Worm (Caenorhabditis elegans) whole organism, L4 larva: ENCODE measurements around the gene ife-5.

Experiments
- F26F4.8 ChIP-seq: fragments of 200-800 bp; sonication (Bioruptor generic); conservative IDR thresholded peaks from 2 replicates; pipeline ENCODE4 v1.3.6; 2022; ENCODE audit warnings: missing genetic modification characterization, missing compliant biosample characterization
- F49E8.2 ChIP-seq: sonication (generic microtip); optimal IDR thresholded peaks from 2 replicates; lab custom pipeline; 2016; ENCODE audit warnings: missing compliant biosample characterization, mild to moderate bottlenecking, missing genetic modification characterization, borderline replicate concordance
- T20F7.1 ChIP-seq: fragments of 200-800 bp; sonication (Bioruptor generic); optimal IDR thresholded peaks from 2 replicates; lab custom pipeline; 2018; ENCODE audit warnings: mild to moderate bottlenecking, missing genetic modification characterization, missing compliant biosample characterization
- T26A8.4 ChIP-seq: fragments of 200-800 bp; sonication (Bioruptor generic); IDR thresholded peaks from 2 replicates; pipeline ENCODE4 v1.3.6; 2022; ENCODE audit warnings: missing genetic modification characterization, missing compliant biosample characterization
- Y105C5A.15 ChIP-seq: fragments of 200-800 bp; sonication (Bioruptor generic); IDR thresholded peaks from 2 replicates; pipeline ENCODE4 v1.3.6; 2022; ENCODE audit warnings: missing genetic modification characterization, missing compliant biosample characterization
- Y48G9A.11 ChIP-seq: fragments of 200-800 bp; sonication (Bioruptor generic); IDR thresholded peaks from 2 replicates; pipeline ENCODE4 v1.3.6; 2022; ENCODE audit warnings: missing genetic modification reagents, missing genetic modification characterization, missing compliant biosample characterization
- Y75B8A.6 ChIP-seq: fragments of 200-800 bp; sonication (Bioruptor generic); IDR thresholded peaks from 2 replicates; pipeline ENCODE4 v1.3.6; 2022; ENCODE audit warnings: missing genetic modification reagents, missing genetic modification characterization, missing compliant biosample characterization
- aha-1 ChIP-seq: fragments of 150-350 bp; peaks from one replicate; lab custom pipeline; 2014; ENCODE audit warnings: missing biosample characterization, missing genetic modification characterization
- arid-1 ChIP-seq: fragments of 200-800 bp; sonication (Bioruptor generic); conservative IDR thresholded peaks from 2 replicates; pipeline ENCODE4 v1.3.6; 2022; ENCODE audit warnings: missing genetic modification reagents, missing genetic modification characterization, missing compliant biosample characterization
- attf-4 ChIP-seq: sonication (generic microtip); optimal IDR thresholded peaks from 3 replicates; lab custom pipeline; 2017; ENCODE audit warnings: missing biosample characterization, missing genetic modification characterization
- ceh-28 ChIP-seq: fragments of 150-350 bp; optimal IDR thresholded peaks from 2 replicates; lab custom pipeline; 2014; ENCODE audit warnings: missing biosample characterization, missing genetic modification reagents, missing genetic modification characterization
- dpl-1 ChIP-seq: fragments of 150-350 bp; optimal IDR thresholded peaks from 2 replicates; lab custom pipeline; 2014; ENCODE audit warnings: missing biosample characterization, missing genetic modification reagents, missing genetic modification characterization
- hlh-11 ChIP-seq: fragments of 200-800 bp; sonication (Bioruptor generic); optimal IDR thresholded peaks from 2 replicates; lab custom pipeline; 2018; ENCODE audit warnings: mild to moderate bottlenecking, missing genetic modification characterization, missing compliant biosample characterization
- hmg-1.1 ChIP-seq: fragments of 200-800 bp; sonication (Bioruptor generic); IDR thresholded peaks from 2 replicates; pipeline ENCODE4 v1.3.6; 2022; ENCODE audit warnings: missing genetic modification reagents, missing genetic modification characterization, missing compliant biosample characterization
- jun-1 ChIP-seq: fragments of 150-350 bp; optimal IDR thresholded peaks from 2 replicates; lab custom pipeline; 2014; ENCODE audit warnings: missing biosample characterization, missing genetic modification reagents, missing genetic modification characterization
- lsy-2 ChIP-seq, 2 experiments: fragments of 150-350 bp in 1 of 2; sonication (generic microtip) in 1 of 2; optimal IDR thresholded peaks; 2 replicates each; lab custom pipeline; 2014 to 2017; ENCODE audit warnings: missing biosample characterization in 2 of 2, missing genetic modification characterization in 2 of 2
- madf-9 ChIP-seq: fragments of 200-800 bp; sonication (Bioruptor generic); conservative IDR thresholded peaks from 2 replicates; pipeline ENCODE4 v1.3.6; 2022; ENCODE audit warnings: missing genetic modification reagents, missing genetic modification characterization, missing compliant biosample characterization
- mdt-29 ChIP-seq: fragments of 200-800 bp; sonication (Bioruptor generic); IDR thresholded peaks from 2 replicates; pipeline ENCODE4 v1.3.6; 2022; ENCODE audit warnings: missing genetic modification reagents, missing genetic modification characterization, missing compliant biosample characterization
- mep-1 ChIP-seq: fragments of 150-350 bp; sonication (generic microtip); optimal IDR thresholded peaks from 3 replicates; lab custom pipeline; 2014; ENCODE audit warnings: missing biosample characterization, missing genetic modification characterization
- mxl-2 ChIP-seq: fragments of 200-800 bp; sonication (Bioruptor generic); conservative IDR thresholded peaks from 2 replicates; pipeline ENCODE4 v1.3.6; 2022; ENCODE audit warnings: missing genetic modification reagents, missing genetic modification characterization, missing compliant biosample characterization
- mxl-3 ChIP-seq: fragments of 200-800 bp; sonication (Bioruptor generic); optimal IDR thresholded peaks from 2 replicates; lab custom pipeline; 2018; ENCODE audit warnings: mild to moderate bottlenecking, missing genetic modification characterization, missing compliant biosample characterization
- nhr-25 ChIP-seq: sonication (generic microtip); optimal IDR thresholded peaks from 2 replicates; lab custom pipeline; 2017; ENCODE audit warnings: missing genetic modification characterization, mild to moderate bottlenecking, missing compliant biosample characterization, antibody characterized with exemption, moderate library complexity, borderline replicate concordance; ENCODE audit not compliant: insufficient read depth
- nhr-28 ChIP-seq: fragments of 150-350 bp; optimal IDR thresholded peaks from 2 replicates; lab custom pipeline; 2014; ENCODE audit warnings: missing biosample characterization, missing genetic modification characterization
- pha-4 ChIP-seq, 2 experiments: fragments of 150-350 bp in 1 of 2; fragments of 200-800 bp in 1 of 2; sonication (Bioruptor generic) in 1 of 2; IDR thresholded peaks in 1 of 2; optimal IDR thresholded peaks in 1 of 2; 2 replicates each; pipeline versions ENCODE4 v1.3.6 to Lab custom; 2014 to 2022; ENCODE audit warnings: missing genetic modification characterization in 2 of 2, missing genetic modification reagents in 2 of 2, missing biosample characterization in 1 of 2, missing compliant biosample characterization in 1 of 2
- php-3 ChIP-seq: fragments of 200-800 bp; sonication (Bioruptor generic); IDR thresholded peaks from 2 replicates; pipeline ENCODE4 v1.3.6; 2022; ENCODE audit warnings: missing genetic modification reagents, missing genetic modification characterization, missing compliant biosample characterization
- sdz-12 ChIP-seq: fragments of 200-800 bp; sonication (Bioruptor generic); optimal IDR thresholded peaks from 2 replicates; lab custom pipeline; 2018; ENCODE audit warnings: mild to moderate bottlenecking, missing genetic modification characterization, missing compliant biosample characterization
- set-16 ChIP-seq: fragments of 200-800 bp; sonication (Bioruptor generic); IDR thresholded peaks from 2 replicates; pipeline ENCODE4 v1.3.6; 2022; ENCODE audit warnings: missing genetic modification reagents, missing genetic modification characterization, missing compliant biosample characterization
- snpc-4 ChIP-seq: fragments of 150-350 bp; optimal IDR thresholded peaks from 2 replicates; lab custom pipeline; 2014; ENCODE audit warnings: missing biosample characterization, missing genetic modification characterization
- spr-3 ChIP-seq: fragments of 200-800 bp; sonication (Bioruptor generic); optimal IDR thresholded peaks from 2 replicates; lab custom pipeline; 2018; ENCODE audit warnings: mild to moderate bottlenecking, missing genetic modification characterization, missing compliant biosample characterization
- unc-130 ChIP-seq: sonication (generic microtip); optimal IDR thresholded peaks from 2 replicates; lab custom pipeline; 2016; ENCODE audit warnings: missing genetic modification reagents, missing genetic modification characterization, missing compliant biosample characterization
- unc-62 ChIP-seq, 3 experiments: fragments of 150-350 bp in 1 of 3; sonication (generic microtip); optimal IDR thresholded peaks in 2 of 3; peaks in 1 of 3; 1 replicate in 1 of 3; 2 replicates in 2 of 3; lab custom pipeline; 2014 to 2017; ENCODE audit warnings: missing biosample characterization in 3 of 3, missing genetic modification characterization in 3 of 3, missing genetic modification reagents in 3 of 3, missing genotype in 1 of 3
- ztf-11 ChIP-seq: fragments of 150-350 bp; optimal IDR thresholded peaks from 2 replicates; lab custom pipeline; 2014; ENCODE audit warnings: missing biosample characterization, missing genetic modification characterization
- ztf-7 ChIP-seq: fragments of 150-350 bp; optimal IDR thresholded peaks from 2 replicates; lab custom pipeline; 2014; ENCODE audit warnings: missing biosample characterization, missing genetic modification characterization

ife-5 gene

ce11 chrII:12280360-12280759 is at the start of gene ife-5:
ife-5 (plus strand) TSS chrII:12280660.
- TF ChIP-seq Y48G9A.11 (GFP tag; lab: Robert Waterston, UW): peak; percentile 38; the same call in 1 of the 2 replicates
- TF ChIP-seq T20F7.1: peak; percentile 10
- no peak for TF ChIP-seq attf-4 (tag; lab: Kevin White, UChicago)
- no peak for TF ChIP-seq jun-1
- no peak for TF ChIP-seq ztf-11 (tag; lab: Kevin White, UChicago)
- TF ChIP-seq F49E8.2: no peak

- TF ChIP-seq unc-62 (GFP tag; optimal IDR thresholded peaks at IDR 0.05 in 1 of 2; lab: Kevin White, UChicago) (peak in 1 of 2 experiments; percentile 85), unc-62 (tag; optimal IDR thresholded peaks at IDR 0.05; lab: Kevin White, UChicago) (no peak), mdt-29 (GFP tag; lab: Robert Waterston, UW) (no peak), php-3 (no peak), aha-1 (peak; percentile 48), lsy-2 (tag; optimal IDR thresholded peaks at IDR 0.05; lab: Kevin White, UChicago) (peak in 1 of 2 experiments; percentile 52), nhr-28 (peak; percentile 55), F26F4.8 (GFP tag; lab: Robert Waterston, UW) (no peak)
These were observed 42.9 kb upstream of the ife-5 start for ce11 chrII:12237555-12237954.

ce11 chrII:12239449-12239848 is 41.0 kb upstream of the ife-5 start:
- TF ChIP-seq mxl-3 (GFP tag; lab: Kevin White, UChicago) (no peak), nhr-28 (peak; percentile 53), mdt-29 (GFP tag; lab: Robert Waterston, UW) (no peak), pha-4 (GFP tag; IDR thresholded peaks at IDR 0.05; lab: Robert Waterston, UW) (no peak), pha-4 (tag; optimal IDR thresholded peaks at IDR 0.05; lab: Kevin White, UChicago) (no peak), sdz-12 (GFP tag; lab: Kevin White, UChicago) (no peak), madf-9 (GFP tag; lab: Robert Waterston, UW) (no peak), lsy-2 (tag; optimal IDR thresholded peaks at IDR 0.05; lab: Kevin White, UChicago) (peak in 1 of 2 experiments; percentile 32), Y75B8A.6 (GFP tag; lab: Robert Waterston, UW) (no peak), unc-130 (GFP tag; lab: Kevin White, UChicago) (no peak), mxl-2 (GFP tag; lab: Robert Waterston, UW) (no peak), arid-1 (GFP tag; lab: Robert Waterston, UW) (no peak), nhr-25 (peak; percentile 18), F49E8.2 (no peak)

- TF ChIP-seq dpl-1 (GFP tag; lab: Kevin White, UChicago) (no peak), hmg-1.1 (GFP tag; lab: Robert Waterston, UW) (no peak), ztf-7 (tag; lab: Kevin White, UChicago) (no peak), spr-3 (GFP tag; lab: Kevin White, UChicago) (no peak)
These were observed 40.4 kb upstream of the ife-5 start, which contains the start of gene txdc-12.1 for ce11 chrII:12240088-12240487. txdc-12.1 (plus strand) TSS chrII:12240388.

- peak; percentile 88 for TF ChIP-seq ceh-28 (tag; lab: Kevin White, UChicago)
- TF ChIP-seq madf-9 (GFP tag; lab: Robert Waterston, UW): no peak
These were observed 38.7 kb upstream of the ife-5 start for ce11 chrII:12241792-12242191.

ce11 chrII:12242551-12242950 is 37.9 kb upstream of the ife-5 start, which contains the start of gene Y57A10A.24:
Y57A10A.24 (plus strand) TSS chrII:12242946.
- TF ChIP-seq set-16 (GFP tag; lab: Robert Waterston, UW) (peak; percentile 85), sdz-12 (GFP tag; lab: Kevin White, UChicago) (peak; percentile 3), hlh-11 (no peak), T26A8.4 (GFP tag; lab: Robert Waterston, UW) (no peak), arid-1 (GFP tag; lab: Robert Waterston, UW) (0 out of 2 replicates have a peak, but pooled peaks have one; percentile 12), Y105C5A.15 (peak; percentile 69; the same call in 1 of the 2 replicates), mep-1 (tag; lab: Kevin White, UChicago) (no peak), snpc-4 (tag; lab: Kevin White, UChicago) (no peak), pha-4 (GFP tag; IDR thresholded peaks at IDR 0.05; lab: Robert Waterston, UW) (no peak), pha-4 (tag; optimal IDR thresholded peaks at IDR 0.05; lab: Kevin White, UChicago) (no peak)
